Fruit fly (Drosophila melanogaster) whole organism, prepupa: ENCODE data around the gene Sas-4.

Source experiments
- Blimp-1 ChIP-seq: fragments of 200-800 bp; sonication (Bioruptor generic); optimal IDR thresholded peaks from 3 replicates; lab custom pipeline; 2017; ENCODE audit warnings: missing biosample characterization, missing genetic modification characterization, mild to moderate bottlenecking, moderate library complexity, missing genetic modification reagents
- CG11294 ChIP-seq: fragments of 200-800 bp; sonication (Bioruptor generic); IDR thresholded peaks from 2 replicates; pipeline ENCODE4 v1.3.6; 2022; ENCODE audit warnings: missing biosample characterization, missing genetic modification characterization
- CG11762 ChIP-seq: fragments of 200-800 bp; sonication (Bioruptor generic); optimal IDR thresholded peaks from 3 replicates; lab custom pipeline; 2016; ENCODE audit warnings: missing biosample characterization, missing genetic modification characterization; ENCODE audit not compliant: insufficient read depth
- CG11902 ChIP-seq: fragments of 200-800 bp; sonication (Bioruptor generic); optimal IDR thresholded peaks from 3 replicates; lab custom pipeline; 2016; ENCODE audit warnings: missing biosample characterization, missing genetic modification characterization
- CG15336 ChIP-seq: fragments of 200-800 bp; sonication (Bioruptor generic); IDR thresholded peaks from 2 replicates; pipeline ENCODE4 v1.3.6; 2022; ENCODE audit warnings: missing biosample characterization, missing genetic modification characterization
- CG1621 ChIP-seq: fragments of 200-800 bp; sonication (Bioruptor generic); optimal IDR thresholded peaks from 3 replicates; lab custom pipeline; 2018; ENCODE audit warnings: missing biosample characterization, mild to moderate bottlenecking, missing genetic modification characterization
- CG31627 ChIP-seq: fragments of 200-800 bp; sonication (Bioruptor generic); optimal IDR thresholded peaks from 3 replicates; lab custom pipeline; 2016; ENCODE audit warnings: missing biosample characterization, missing genetic modification characterization
- CG32006 ChIP-seq: fragments of 200-800 bp; sonication (Bioruptor generic); optimal IDR thresholded peaks from 3 replicates; lab custom pipeline; 2017; ENCODE audit warnings: missing biosample characterization, mild to moderate bottlenecking, missing genetic modification characterization
- CG4318 ChIP-seq: fragments of 200-800 bp; sonication (Bioruptor generic); optimal IDR thresholded peaks from 3 replicates; lab custom pipeline; 2017; ENCODE audit warnings: missing biosample characterization, mild to moderate bottlenecking, missing genetic modification characterization
- CG6163 ChIP-seq: fragments of 200-800 bp; sonication (Bioruptor generic); IDR thresholded peaks from 3 replicates; pipeline ENCODE4 v1.3.6; 2022; ENCODE audit warnings: missing biosample characterization, missing genetic modification characterization
- CG6792 ChIP-seq: fragments of 200-800 bp; sonication (Bioruptor generic); optimal IDR thresholded peaks from 3 replicates; lab custom pipeline; 2016; ENCODE audit warnings: missing biosample characterization, missing genetic modification characterization
- CG6808 ChIP-seq: fragments of 200-800 bp; sonication (Bioruptor generic); optimal IDR thresholded peaks from 3 replicates; lab custom pipeline; 2017; ENCODE audit warnings: missing biosample characterization, missing genetic modification characterization, mild to moderate bottlenecking, moderate library complexity, missing genetic modification reagents
- CG7368 ChIP-seq: fragments of 200-800 bp; sonication (Bioruptor generic); optimal IDR thresholded peaks from 3 replicates; lab custom pipeline; 2016; ENCODE audit warnings: missing biosample characterization, missing genetic modification characterization
- CG8632 ChIP-seq: fragments of 200-800 bp; sonication (Bioruptor generic); optimal IDR thresholded peaks from 3 replicates; lab custom pipeline; 2016; ENCODE audit warnings: missing biosample characterization, missing genetic modification characterization
- CG9139 ChIP-seq: fragments of 200-800 bp; sonication (Bioruptor generic); optimal IDR thresholded peaks from 3 replicates; lab custom pipeline; 2017; ENCODE audit warnings: missing biosample characterization, mild to moderate bottlenecking, missing genetic modification characterization
- Eip78C ChIP-seq: fragments of 200-800 bp; sonication (Bioruptor generic); peaks from one replicate; lab custom pipeline; 2016; ENCODE audit warnings: missing biosample characterization, missing genetic modification characterization
- Ets21C ChIP-seq: fragments of 200-800 bp; sonication (Bioruptor generic); optimal IDR thresholded peaks from 3 replicates; lab custom pipeline; 2016; ENCODE audit warnings: missing biosample characterization, missing genetic modification characterization
- Ets96B ChIP-seq: fragments of 200-800 bp; optimal IDR thresholded peaks from 2 replicates; lab custom pipeline; 2019; ENCODE audit warnings: missing biosample characterization, mild to moderate bottlenecking, missing genetic modification characterization, moderate library complexity
- Lpt ChIP-seq: fragments of 200-800 bp; sonication (Bioruptor generic); optimal IDR thresholded peaks from 3 replicates; lab custom pipeline; 2016; ENCODE audit warnings: missing biosample characterization, missing genetic modification characterization
- Smox ChIP-seq: fragments of 200-800 bp; sonication (Bioruptor generic); optimal IDR thresholded peaks from 3 replicates; lab custom pipeline; 2016; ENCODE audit warnings: missing biosample characterization, missing genetic modification characterization
- Sox14 ChIP-seq: fragments of 200-800 bp; sonication (Bioruptor generic); optimal IDR thresholded peaks from 3 replicates; lab custom pipeline; 2016; ENCODE audit warnings: missing biosample characterization, missing genetic modification characterization
- Sox15 ChIP-seq: fragments of 200-800 bp; sonication (Bioruptor generic); optimal IDR thresholded peaks from 3 replicates; lab custom pipeline; 2016; ENCODE audit warnings: missing biosample characterization, missing genetic modification characterization
- cyc ChIP-seq: fragments of 200-800 bp; sonication (Bioruptor generic); optimal IDR thresholded peaks from 3 replicates; lab custom pipeline; 2016; ENCODE audit warnings: missing biosample characterization, missing genetic modification characterization
- dsx ChIP-seq: fragments of 200-800 bp; optimal IDR thresholded peaks from 3 replicates; lab custom pipeline; 2019; ENCODE audit warnings: missing biosample characterization, mild to moderate bottlenecking, missing genetic modification characterization, moderate library complexity; ENCODE audit not compliant: poor library complexity, severe bottlenecking
- eg ChIP-seq: fragments of 200-800 bp; sonication (Bioruptor generic); IDR thresholded peaks from 3 replicates; pipeline ENCODE4 v1.3.6; 2022; ENCODE audit warnings: missing biosample characterization, missing genetic modification characterization
- fd59A ChIP-seq: fragments of 200-800 bp; sonication (Bioruptor generic); optimal IDR thresholded peaks from 2 replicates; lab custom pipeline; 2017; ENCODE audit warnings: missing biosample characterization, mild to moderate bottlenecking, missing genetic modification characterization, missing genetic modification reagents
- lz ChIP-seq: fragments of 200-800 bp; sonication (Bioruptor generic); optimal IDR thresholded peaks from 3 replicates; lab custom pipeline; 2016; ENCODE audit warnings: missing biosample characterization, missing genetic modification characterization
- net ChIP-seq: fragments of 200-800 bp; sonication (Bioruptor generic); optimal IDR thresholded peaks from 3 replicates; lab custom pipeline; 2016; ENCODE audit warnings: missing biosample characterization, missing genetic modification characterization
- salr ChIP-seq, 2 experiments: fragments of 200-800 bp; sonication (Bioruptor generic); optimal IDR thresholded peaks; 3 replicates each; lab custom pipeline; 2016 to 2018; ENCODE audit warnings: missing biosample characterization in 2 of 2, missing genetic modification characterization in 2 of 2, mild to moderate bottlenecking in 1 of 2
- spab ChIP-seq: fragments of 200-800 bp; sonication (Bioruptor generic); optimal IDR thresholded peaks from 2 replicates; lab custom pipeline; 2017; ENCODE audit warnings: missing biosample characterization, mild to moderate bottlenecking, missing genetic modification characterization, missing genetic modification reagents
- svp ChIP-seq: fragments of 200-800 bp; sonication (Bioruptor generic); peaks from one replicate; lab custom pipeline; 2016; ENCODE audit warnings: missing biosample characterization, missing genetic modification characterization

Sas-4 gene

DNA sequence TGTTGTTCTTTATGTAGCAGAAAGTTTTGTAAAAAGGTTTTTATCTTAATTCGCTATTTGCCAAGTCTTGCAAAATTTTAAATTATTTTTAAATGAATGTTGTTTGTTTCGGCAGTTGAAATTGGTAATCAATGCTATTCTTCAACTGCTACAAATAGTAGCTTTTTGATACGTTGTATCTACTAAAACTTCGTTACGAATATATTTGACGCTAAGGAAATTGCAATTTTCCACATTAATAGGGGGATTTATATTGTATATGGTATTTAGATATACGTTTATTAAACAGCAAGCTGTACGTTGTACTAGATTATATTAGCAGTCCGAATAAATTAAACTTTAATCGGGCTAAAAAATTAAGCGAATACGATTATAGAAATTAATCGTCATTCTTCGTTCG lies 19.9 kb upstream of the Sas-4 start, which contains the start of gene CG31493:
CG31493 (plus strand) TSS at position 301 of the 400 bp plus-strand sequence.
- TF ChIP-seq CG31627 (no peak), svp (no peak), CG4318 (no peak), CG8632 (GFP tag; lab: Kevin White, UChicago) (no peak), CG11902 (GFP tag; lab: Kevin White, UChicago) (no peak), CG15336 (GFP tag; lab: Robert Waterston, UW) (no peak)
- TF ChIP-seq, all 60 proteins: peak for 0

dm6 chr3R:7134715-7135505 lies 16.3 kb upstream of the Sas-4 start:
- no peak for TF ChIP-seq CG1621 (tag; lab: Kevin White, UChicago)
- TF ChIP-seq CG11762 (GFP tag; lab: Kevin White, UChicago) = no peak
- TF ChIP-seq CG9139 = no peak
- TF ChIP-seq cyc (GFP tag; lab: Kevin White, UChicago) = no peak
- TF ChIP-seq CG7368 (GFP tag; lab: Kevin White, UChicago) = no peak
- no peak for TF ChIP-seq fd59A (GFP tag; lab: Kevin White, UChicago)
- no peak for TF ChIP-seq Eip78C (GFP tag; lab: Kevin White, UChicago)
- no peak for TF ChIP-seq CG32006 (GFP tag; lab: Kevin White, UChicago)
- no peak for TF ChIP-seq Ets21C (GFP tag; lab: Kevin White, UChicago)
- no peak for TF ChIP-seq CG11294

- no peak for TF ChIP-seq dsx (GFP tag; lab: Kevin White, UChicago)
- TF ChIP-seq net (GFP tag; lab: Kevin White, UChicago) = no peak
- TF ChIP-seq Blimp-1 (GFP tag; lab: Kevin White, UChicago) = no peak
- no peak for TF ChIP-seq spab (GFP tag; lab: Kevin White, UChicago)
- TF ChIP-seq Ets96B (tag; lab: Kevin White, UChicago) = no peak
- TF ChIP-seq CG6163 (GFP tag; lab: Robert Waterston, UW) = no peak
- no peak for TF ChIP-seq Sox14 (GFP tag; lab: Kevin White, UChicago)
- no peak for TF ChIP-seq CG7368 (GFP tag; lab: Kevin White, UChicago)
- TF ChIP-seq CG6808 (GFP tag; lab: Kevin White, UChicago) = no peak
- TF ChIP-seq Lpt (GFP tag; lab: Kevin White, UChicago) = no peak
Observed at dm6 chr3R:7135881-7136280, 15.3 kb upstream of the Sas-4 start, which contains the start of gene Fer1. Fer1 (plus strand) TSS chr3R:7136206.

DNA sequence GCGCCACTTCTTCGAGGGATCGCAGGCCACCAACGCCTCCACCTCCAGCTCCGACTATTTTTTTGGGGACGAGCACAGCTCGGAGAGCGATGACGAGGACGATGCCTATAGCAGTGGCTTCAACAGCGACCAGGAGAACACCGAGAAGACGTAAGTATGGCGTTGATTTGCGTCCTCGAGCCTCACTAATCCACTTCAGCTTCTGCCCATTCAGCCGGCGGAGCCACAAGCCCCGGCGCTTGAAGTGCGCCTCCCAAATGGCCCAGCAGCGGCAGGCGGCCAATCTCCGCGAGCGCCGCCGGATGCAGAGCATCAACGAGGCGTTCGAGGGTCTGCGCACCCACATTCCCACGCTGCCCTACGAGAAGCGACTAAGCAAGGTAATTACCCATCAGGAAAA lies 14.0 kb upstream of the Sas-4 start:
- no peak for TF ChIP-seq Smox (GFP tag; lab: Kevin White, UChicago)
- no peak for TF ChIP-seq net (GFP tag; lab: Kevin White, UChicago)
- no peak for TF ChIP-seq cyc (GFP tag; lab: Kevin White, UChicago)
- TF ChIP-seq salr (GFP tag; optimal IDR thresholded peaks at IDR 0.05; lab: Kevin White, UChicago) = no peak
- TF ChIP-seq CG6792 = no peak
- no peak for TF ChIP-seq CG1621 (tag; lab: Kevin White, UChicago)
- no peak for TF ChIP-seq fd59A (GFP tag; lab: Kevin White, UChicago)

DNA sequence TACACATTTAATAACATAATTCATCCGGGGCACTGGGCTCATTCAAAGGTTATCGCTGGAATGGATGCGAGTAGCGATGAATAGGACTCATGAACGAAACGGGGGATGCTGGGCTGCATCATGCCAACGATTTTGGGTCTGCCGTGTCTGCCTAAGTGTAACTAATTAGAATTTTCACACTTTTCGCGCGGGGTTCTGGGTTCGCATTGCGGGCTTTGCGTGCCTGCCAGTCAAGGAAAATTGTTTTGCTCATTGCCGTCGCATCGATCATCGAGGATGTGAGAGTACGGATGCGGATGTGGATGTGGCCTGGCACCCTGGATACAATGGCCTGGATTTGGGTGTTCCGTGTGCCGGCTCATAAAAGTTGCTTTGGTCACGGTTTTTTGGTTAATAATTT lies 13.1 kb upstream of the Sas-4 start:
- TF ChIP-seq CG32006 (GFP tag; lab: Kevin White, UChicago) (no peak), Eip78C (GFP tag; lab: Kevin White, UChicago) (no peak), Sox15 (GFP tag; lab: Kevin White, UChicago) (no peak), eg (GFP tag; lab: Robert Waterston, UW) (no peak), lz (GFP tag; lab: Kevin White, UChicago) (no peak)
